Worm (Caenorhabditis elegans) whole organism, L2 larva: ENCODE results near the gene unc-9.

Source experiments
- C34F6.9 ChIP-seq: fragments of 150-350 bp; optimal IDR thresholded peaks from 2 replicates; lab custom pipeline; 2014; ENCODE audit warnings: missing biosample characterization, missing genetic modification characterization
- F13H6.1 ChIP-seq: sonication (generic microtip); optimal IDR thresholded peaks from 2 replicates; lab custom pipeline; 2016; ENCODE audit warnings: missing genetic modification characterization, missing compliant biosample characterization
- R02D3.7 ChIP-seq: fragments of 150-350 bp; optimal IDR thresholded peaks from 2 replicates; lab custom pipeline; 2014; ENCODE audit warnings: missing biosample characterization, missing genetic modification characterization
- Y55F3AM.14 ChIP-seq: fragments of 200-800 bp; sonication (Bioruptor generic); optimal IDR thresholded peaks from 2 replicates; lab custom pipeline; 2018; ENCODE audit warnings: mild to moderate bottlenecking, missing genetic modification characterization, missing compliant biosample characterization
- ZK546.5 ChIP-seq: sonication (generic microtip); optimal IDR thresholded peaks from 2 replicates; lab custom pipeline; 2017; ENCODE audit warnings: missing biosample characterization, missing genetic modification characterization
- alr-1 ChIP-seq: fragments of 150-350 bp; optimal IDR thresholded peaks from 2 replicates; lab custom pipeline; 2014; ENCODE audit warnings: missing biosample characterization, missing genetic modification characterization
- aly-2 ChIP-seq: fragments of 150-350 bp; optimal IDR thresholded peaks from 2 replicates; lab custom pipeline; 2014; ENCODE audit warnings: missing biosample characterization, missing genetic modification characterization
- ama-1 ChIP-seq: fragments of 150-350 bp; optimal IDR thresholded peaks from 2 replicates; lab custom pipeline; 2018; ENCODE audit warnings: inconsistent platforms
- blmp-1 ChIP-seq: sonication (generic microtip); optimal IDR thresholded peaks from 2 replicates; lab custom pipeline; 2017; ENCODE audit warnings: missing genetic modification characterization, mild to moderate bottlenecking, missing compliant biosample characterization, antibody characterized with exemption, moderate library complexity; ENCODE audit not compliant: insufficient read depth
- ceh-16 ChIP-seq: fragments of 150-350 bp; optimal IDR thresholded peaks from 2 replicates; lab custom pipeline; 2014; ENCODE audit warnings: missing biosample characterization, missing genetic modification characterization
- ceh-82 ChIP-seq: fragments of 150-350 bp; optimal IDR thresholded peaks from 2 replicates; lab custom pipeline; 2014; ENCODE audit warnings: missing biosample characterization, missing genetic modification characterization
- crh-2 ChIP-seq: sonication (generic microtip); optimal IDR thresholded peaks from 2 replicates; lab custom pipeline; 2017; ENCODE audit warnings: missing biosample characterization, missing genetic modification characterization
- dmd-4 ChIP-seq: sonication (generic microtip); optimal IDR thresholded peaks from 2 replicates; lab custom pipeline; 2017; ENCODE audit warnings: missing biosample characterization, missing genetic modification characterization
- egl-27 ChIP-seq: sonication (generic microtip); optimal IDR thresholded peaks from 3 replicates; lab custom pipeline; 2017; ENCODE audit warnings: missing biosample characterization, missing genetic modification reagents, missing genetic modification characterization
- elt-1 ChIP-seq: fragments of 150-350 bp; optimal IDR thresholded peaks from 2 replicates; lab custom pipeline; 2014; ENCODE audit warnings: missing biosample characterization, missing genetic modification characterization
- elt-3 ChIP-seq: sonication (generic microtip); optimal IDR thresholded peaks from 2 replicates; lab custom pipeline; 2017; ENCODE audit warnings: missing biosample characterization, missing genetic modification characterization
- fos-1 ChIP-seq: fragments of 150-350 bp; optimal IDR thresholded peaks from 2 replicates; lab custom pipeline; 2014; ENCODE audit warnings: missing biosample characterization, missing genetic modification characterization
- gmeb-1 ChIP-seq: fragments of 150-350 bp; optimal IDR thresholded peaks from 2 replicates; lab custom pipeline; 2014; ENCODE audit warnings: missing biosample characterization, missing genetic modification characterization
- lin-11 ChIP-seq: fragments of 150-350 bp; sonication (generic microtip); optimal IDR thresholded peaks from 2 replicates; lab custom pipeline; 2014; ENCODE audit warnings: missing biosample characterization, missing genetic modification characterization, inconsistent platforms, mixed read lengths
- lin-13 ChIP-seq: fragments of 150-350 bp; optimal IDR thresholded peaks from 2 replicates; lab custom pipeline; 2014; ENCODE audit warnings: missing biosample characterization, missing genetic modification reagents, missing genetic modification characterization
- lin-39 ChIP-seq: fragments of 150-350 bp; optimal IDR thresholded peaks from 2 replicates; lab custom pipeline; 2014; ENCODE audit warnings: missing biosample characterization, missing genetic modification reagents, missing genetic modification characterization
- lsy-2 ChIP-seq, 2 experiments: fragments of 150-350 bp in 1 of 2; sonication (generic microtip) in 1 of 2; optimal IDR thresholded peaks; 2 replicates each; lab custom pipeline; 2014 to 2017; ENCODE audit warnings: missing biosample characterization in 2 of 2, missing genetic modification characterization in 2 of 2
- mab-5 ChIP-seq: fragments of 150-350 bp; optimal IDR thresholded peaks from 2 replicates; lab custom pipeline; 2014; ENCODE audit warnings: missing biosample characterization, missing genetic modification characterization
- mbf-1 ChIP-seq: sonication (generic microtip); optimal IDR thresholded peaks from 2 replicates; lab custom pipeline; 2017; ENCODE audit warnings: missing biosample characterization, missing genetic modification characterization
- mdl-1 ChIP-seq, 2 experiments: fragments of 150-350 bp in 1 of 2; sonication (generic microtip) in 1 of 2; optimal IDR thresholded peaks; 2 replicates each; lab custom pipeline; 2017; ENCODE audit warnings: missing biosample characterization in 2 of 2, missing genetic modification characterization in 2 of 2
- nhr-10 ChIP-seq: sonication (generic microtip); optimal IDR thresholded peaks from 2 replicates; lab custom pipeline; 2017; ENCODE audit warnings: missing biosample characterization, missing genetic modification characterization
- nhr-11 ChIP-seq: fragments of 150-350 bp; optimal IDR thresholded peaks from 2 replicates; lab custom pipeline; 2014; ENCODE audit warnings: missing biosample characterization, missing genetic modification characterization
- nhr-12 ChIP-seq: fragments of 150-350 bp; optimal IDR thresholded peaks from 2 replicates; lab custom pipeline; 2014; ENCODE audit warnings: missing biosample characterization, missing genetic modification characterization
- nhr-129 ChIP-seq: fragments of 150-350 bp; optimal IDR thresholded peaks from 2 replicates; lab custom pipeline; 2014; ENCODE audit warnings: missing biosample characterization, missing genetic modification characterization
- nhr-21 ChIP-seq: fragments of 150-350 bp; optimal IDR thresholded peaks from 2 replicates; lab custom pipeline; 2014; ENCODE audit warnings: missing biosample characterization, missing genetic modification characterization
- nhr-23 ChIP-seq: fragments of 150-350 bp; optimal IDR thresholded peaks from 2 replicates; lab custom pipeline; 2014; ENCODE audit warnings: missing biosample characterization, missing genetic modification reagents, missing genetic modification characterization
- nhr-237 ChIP-seq: fragments of 150-350 bp; optimal IDR thresholded peaks from 2 replicates; lab custom pipeline; 2014; ENCODE audit warnings: missing biosample characterization, missing genetic modification characterization
- nhr-25 ChIP-seq: fragments of 150-350 bp; sonication (generic microtip); optimal IDR thresholded peaks from 3 replicates; lab custom pipeline; 2014; ENCODE audit warnings: missing biosample characterization, missing genetic modification characterization
- nhr-6 ChIP-seq: fragments of 150-350 bp; optimal IDR thresholded peaks from 2 replicates; lab custom pipeline; 2014; ENCODE audit warnings: missing biosample characterization, missing genetic modification characterization
- nhr-77 ChIP-seq: fragments of 150-350 bp; optimal IDR thresholded peaks from 2 replicates; lab custom pipeline; 2014; ENCODE audit warnings: missing biosample characterization, missing genetic modification characterization
- peb-1 ChIP-seq: fragments of 150-350 bp; optimal IDR thresholded peaks from 2 replicates; lab custom pipeline; 2014; ENCODE audit warnings: missing biosample characterization, missing genetic modification characterization
- sem-4 ChIP-seq: fragments of 150-350 bp; optimal IDR thresholded peaks from 2 replicates; lab custom pipeline; 2014; ENCODE audit warnings: missing biosample characterization, missing genetic modification reagents, missing genetic modification characterization
- skn-1 ChIP-seq: sonication (generic microtip); optimal IDR thresholded peaks from 2 replicates; lab custom pipeline; 2017; ENCODE audit warnings: missing biosample characterization, missing genetic modification characterization
- sma-3 ChIP-seq: sonication (generic microtip); optimal IDR thresholded peaks from 2 replicates; lab custom pipeline; 2016; ENCODE audit warnings: missing genetic modification reagents, missing genetic modification characterization, missing compliant biosample characterization
- sma-9 ChIP-seq, 2 experiments: fragments of 150-350 bp in 1 of 2; sonication (generic microtip) in 1 of 2; optimal IDR thresholded peaks; 2 replicates each; lab custom pipeline; 2014 to 2016; ENCODE audit warnings: missing genetic modification characterization in 2 of 2, mild to moderate bottlenecking in 1 of 2, missing biosample characterization in 1 of 2, missing compliant biosample characterization in 1 of 2, missing genetic modification reagents in 1 of 2, moderate library complexity in 1 of 2
- snpc-4 ChIP-seq: fragments of 150-350 bp; optimal IDR thresholded peaks from 2 replicates; lab custom pipeline; 2014; ENCODE audit warnings: missing biosample characterization, missing genetic modification characterization
- unc-39 ChIP-seq: fragments of 150-350 bp; optimal IDR thresholded peaks from 2 replicates; lab custom pipeline; 2014; ENCODE audit warnings: missing biosample characterization, missing genetic modification characterization
- unc-55 ChIP-seq: fragments of 150-350 bp; sonication (generic microtip); optimal IDR thresholded peaks from 3 replicates; lab custom pipeline; 2014; ENCODE audit warnings: missing biosample characterization, missing genetic modification reagents, missing genetic modification characterization
- unc-62 ChIP-seq: fragments of 150-350 bp; optimal IDR thresholded peaks from 2 replicates; lab custom pipeline; 2014; ENCODE audit warnings: missing biosample characterization, missing genetic modification reagents, missing genetic modification characterization
- zag-1 ChIP-seq: fragments of 150-350 bp; optimal IDR thresholded peaks from 2 replicates; lab custom pipeline; 2014; ENCODE audit warnings: missing biosample characterization, missing genetic modification characterization
- ztf-1 ChIP-seq: fragments of 200-800 bp; sonication (Bioruptor generic); conservative IDR thresholded peaks from 2 replicates; pipeline ENCODE4 v1.3.6; 2022; ENCODE audit warnings: missing genetic modification characterization, missing compliant biosample characterization
- ztf-11 ChIP-seq: sonication (generic microtip); optimal IDR thresholded peaks from 2 replicates; lab custom pipeline; 2017; ENCODE audit warnings: missing biosample characterization, missing genetic modification characterization
- ztf-4 ChIP-seq: fragments of 150-350 bp; optimal IDR thresholded peaks from 2 replicates; lab custom pipeline; 2014; ENCODE audit warnings: missing biosample characterization, missing genetic modification characterization

unc-9 gene

DNA sequence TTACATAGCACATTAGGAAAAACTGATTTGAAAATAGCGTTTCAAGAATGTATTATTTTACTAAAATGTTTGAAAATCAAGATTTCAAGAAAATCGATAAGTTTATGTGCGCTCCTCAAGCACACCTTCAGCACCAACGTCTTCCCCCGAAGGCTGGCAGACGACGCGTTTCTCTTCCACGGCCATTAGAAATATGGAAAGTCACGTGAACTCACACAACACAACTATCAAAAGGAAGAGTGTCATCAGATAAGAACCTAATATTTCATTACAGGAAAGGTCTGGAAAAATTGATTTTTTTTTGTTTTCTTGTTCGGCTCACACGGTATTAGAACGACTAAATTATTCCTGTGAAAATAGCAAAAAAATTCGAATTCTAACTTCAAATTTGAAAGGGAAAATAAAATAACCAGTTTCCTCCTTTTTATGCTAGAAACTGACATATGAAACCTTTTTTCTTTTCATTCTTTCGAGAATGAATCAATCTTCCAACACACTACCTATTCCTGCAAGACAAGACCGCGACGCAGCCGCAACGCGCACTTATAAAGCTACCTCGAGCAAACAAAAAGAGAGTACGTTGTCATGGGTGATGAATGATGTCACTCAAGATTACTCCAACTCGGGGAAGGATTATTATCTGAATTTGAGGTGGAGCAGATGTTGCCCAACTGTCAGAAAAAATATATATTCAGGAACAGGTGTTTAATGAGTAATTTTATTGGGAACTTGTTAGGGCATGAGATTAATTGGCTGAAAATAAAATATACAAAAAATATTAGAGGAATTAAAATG lies 23.7 kb downstream of the unc-9 start:
- no peak for TF ChIP-seq nhr-237 (tag; lab: Kevin White, UChicago)
- TF ChIP-seq sma-9 (GFP tag; optimal IDR thresholded peaks at IDR 0.05; lab: Kevin White, UChicago), result peak; percentile 14
- no peak for TF ChIP-seq sma-9 (tag; optimal IDR thresholded peaks at IDR 0.05; lab: Kevin White, UChicago)
- no peak for TF ChIP-seq nhr-11 (tag; lab: Kevin White, UChicago)
- TF ChIP-seq blmp-1 (tag; lab: Kevin White, UChicago), result no peak
- no peak for TF ChIP-seq egl-27 (tag; lab: Kevin White, UChicago)
- TF ChIP-seq mbf-1 (tag; lab: Kevin White, UChicago), result no peak
- peak in 1 of 2 experiments; percentile 25 for TF ChIP-seq lsy-2 (tag; optimal IDR thresholded peaks at IDR 0.05; lab: Kevin White, UChicago)
- TF ChIP-seq ztf-11, result no peak
- peak; percentile 51 for TF ChIP-seq C34F6.9 (tag; lab: Kevin White, UChicago)
- no peak for TF ChIP-seq mab-5 (tag; lab: Kevin White, UChicago)
- TF ChIP-seq lin-11 (tag; lab: Kevin White, UChicago), result peak; percentile 21
- no peak for TF ChIP-seq R02D3.7
- no peak for TF ChIP-seq F13H6.1 (tag; lab: Kevin White, UChicago)
- peak; percentile 56 for TF ChIP-seq fos-1 (tag; lab: Kevin White, UChicago)
- TF ChIP-seq ztf-4 (tag; lab: Kevin White, UChicago), result no peak
- no peak for TF ChIP-seq nhr-77 (tag; lab: Kevin White, UChicago)
- no peak for TF ChIP-seq Y55F3AM.14 (GFP tag; lab: Kevin White, UChicago)
- TF ChIP-seq sem-4 (tag; lab: Kevin White, UChicago), result no peak
- TF ChIP-seq peb-1 (tag; lab: Kevin White, UChicago), result no peak
- no peak for TF ChIP-seq nhr-6
- no peak for TF ChIP-seq unc-39 (tag; lab: Kevin White, UChicago)
- TF ChIP-seq nhr-10 (tag; lab: Kevin White, UChicago), result no peak
- no peak for TF ChIP-seq unc-62 (GFP tag; lab: Kevin White, UChicago)
- no peak for TF ChIP-seq nhr-23 (tag; lab: Kevin White, UChicago)
- TF ChIP-seq nhr-21 (tag; lab: Kevin White, UChicago), result no peak
- TF ChIP-seq sma-3 (GFP tag; lab: Kevin White, UChicago), result no peak
- TF ChIP-seq mdl-1 (tag; optimal IDR thresholded peaks at IDR 0.05; lab: Kevin White, UChicago), result no peak
- TF ChIP-seq alr-1 (tag; lab: Kevin White, UChicago), result no peak
- no peak for TF ChIP-seq nhr-12 (tag; lab: Kevin White, UChicago)
- TF ChIP-seq nhr-25 (tag; lab: Kevin White, UChicago), result no peak
- TF ChIP-seq crh-2 (tag; lab: Kevin White, UChicago), result peak; percentile 34
- TF ChIP-seq ZK546.5 (tag; lab: Kevin White, UChicago), result no peak
- peak; percentile 53 for TF ChIP-seq unc-55 (GFP tag; lab: Kevin White, UChicago)
- no peak for TF ChIP-seq ceh-82 (tag; lab: Kevin White, UChicago)
- no peak for TF ChIP-seq lin-39 (tag; lab: Kevin White, UChicago)
- TF ChIP-seq ceh-16 (tag; lab: Kevin White, UChicago), result no peak
- TF ChIP-seq elt-3 (tag; lab: Kevin White, UChicago), result no peak
- no peak for TF ChIP-seq zag-1 (tag; lab: Kevin White, UChicago)
- no peak for TF ChIP-seq elt-1 (tag; lab: Kevin White, UChicago)
- TF ChIP-seq gmeb-1 (tag; lab: Kevin White, UChicago), result no peak
- no peak for TF ChIP-seq lin-13 (GFP tag; lab: Kevin White, UChicago)
- no peak for TF ChIP-seq snpc-4
- peak; percentile 37 for TF ChIP-seq nhr-129 (tag; lab: Kevin White, UChicago)
- no peak for TF ChIP-seq skn-1
- no peak for TF ChIP-seq dmd-4 (tag; lab: Kevin White, UChicago)
- TF ChIP-seq ztf-1, result no peak
- peak; percentile 13 for TF ChIP-seq ama-1 (lab: Kevin White, UChicago)
- no peak for TF ChIP-seq aly-2 (tag; lab: Kevin White, UChicago)
